Fruit fly (Drosophila melanogaster) whole organism, embryonic: Measurements from ENCODE around the gene DCP2.

ENCODE experiments used
- B-H1 ChIP-seq: fragments of 200-800 bp; sonication (Bioruptor generic); IDR thresholded peaks from 3 replicates; pipeline ENCODE4 v1.3.6; 2022; ENCODE audit warnings: missing biosample characterization, missing genetic modification characterization
- CG11560 ChIP-seq: fragments of 200-800 bp; sonication (Bioruptor generic); IDR thresholded peaks from 3 replicates; pipeline ENCODE4 v1.3.6; 2022; ENCODE audit warnings: missing biosample characterization, missing genetic modification characterization
- CG6654 ChIP-seq: fragments of 200-800 bp; sonication (Bioruptor generic); optimal IDR thresholded peaks from 2 replicates; lab custom pipeline; 2017; ENCODE audit warnings: missing biosample characterization, mild to moderate bottlenecking, missing genetic modification characterization
- Six4 ChIP-seq: fragments of 200-800 bp; sonication (Bioruptor generic); optimal IDR thresholded peaks from 2 replicates; lab custom pipeline; 2016; ENCODE audit warnings: missing biosample characterization, missing genetic modification characterization
- Vsx1 ChIP-seq: fragments of 200-800 bp; sonication (Bioruptor generic); optimal IDR thresholded peaks from 2 replicates; lab custom pipeline; 2017; ENCODE audit warnings: missing biosample characterization, mild to moderate bottlenecking, missing genetic modification characterization, missing genetic modification reagents
- corto ChIP-seq: fragments of 200-800 bp; sonication (Bioruptor generic); optimal IDR thresholded peaks from 2 replicates; lab custom pipeline; 2016; ENCODE audit warnings: missing biosample characterization, mild to moderate bottlenecking, missing genetic modification characterization, moderate library complexity
- dysf ChIP-seq: fragments of 200-800 bp; sonication (Bioruptor generic); IDR thresholded peaks from 3 replicates; pipeline ENCODE4 v1.3.6; 2022; ENCODE audit warnings: missing biosample characterization, missing genetic modification characterization
- fd64A ChIP-seq: fragments of 200-800 bp; sonication (Bioruptor generic); optimal IDR thresholded peaks from 3 replicates; lab custom pipeline; 2018; ENCODE audit warnings: missing biosample characterization, mild to moderate bottlenecking, missing genetic modification characterization
- peb ChIP-seq: fragments of 200-800 bp; sonication (Bioruptor generic); IDR thresholded peaks from 2 replicates; pipeline ENCODE4 v1.3.6; 2022; ENCODE audit warnings: missing biosample characterization, missing genetic modification characterization
- stwl ChIP-seq: fragments of 200-800 bp; sonication (Bioruptor generic); optimal IDR thresholded peaks from 3 replicates; lab custom pipeline; 2018; ENCODE audit warnings: missing biosample characterization, mild to moderate bottlenecking, missing genetic modification characterization, moderate library complexity

- TF ChIP-seq fd64A (GFP tag; lab: Kevin White, UChicago): no peak
- no peak for TF ChIP-seq CG6654 (GFP tag; lab: Kevin White, UChicago)
- TF ChIP-seq corto: no peak
- TF ChIP-seq peb (GFP tag; lab: Robert Waterston, UW): no peak
- no peak for TF ChIP-seq Six4
- TF ChIP-seq B-H1: no peak
- TF ChIP-seq CG11560 (tag; lab: Robert Waterston, UW): no peak
- no peak for TF ChIP-seq Vsx1
- TF ChIP-seq stwl (tag; lab: Kevin White, UChicago): peak; percentile 89
- TF ChIP-seq dysf: no peak
Observed at dm6 chr3L:15834877-15835555, 8.8 kb upstream of the DCP2 start, which contains the start of gene CG18081.
